Fruit fly (Drosophila melanogaster): Measurements from ENCODE around the gene cyst.

Gene cyst

dm6 chr2L:19492934-19493686 is 15.5 kb downstream of the cyst start, which contains the start of the genes swm and Ctu2 (continued):
- TF ChIP-seq CG13775 (GFP tag; optimal IDR thresholded peaks at IDR 0.05) = peak; percentile 55
- peak; percentile 45 for TF ChIP-seq CG4617 (GFP tag; optimal IDR thresholded peaks at IDR 0.05; ENCODE audit: borderline replicate concordance)
- TF ChIP-seq CG7745 (tag; optimal IDR thresholded peaks at IDR 0.05) = no peak
- no peak for TF ChIP-seq dmrt99B (tag; optimal IDR thresholded peaks at IDR 0.05)
- TF ChIP-seq Asciz (GFP tag; optimal IDR thresholded peaks at IDR 0.05) = no peak
- TF ChIP-seq Dref (GFP tag; IDR thresholded peaks at IDR 0.05) = peak; percentile 81
- peak; percentile 83 for TF ChIP-seq nmo (GFP tag; optimal IDR thresholded peaks at IDR 0.05)
- peak; percentile 49 for TF ChIP-seq Nf-YB (GFP tag; optimal IDR thresholded peaks at IDR 0.05)
- no peak for TF ChIP-seq Ets97D (GFP tag; optimal IDR thresholded peaks at IDR 0.05)
- peak; percentile 62 for TF ChIP-seq Dbx (GFP tag; IDR thresholded peaks at IDR 0.05)
- no peak for TF ChIP-seq Gsc (GFP tag; IDR thresholded peaks at IDR 0.05)
- TF ChIP-seq sob (GFP tag; IDR thresholded peaks at IDR 0.05) = peak; percentile 60
- TF ChIP-seq sqz (GFP tag; optimal IDR thresholded peaks at IDR 0.05) = no peak
- peak; percentile 36 for TF ChIP-seq CG12104 (GFP tag; optimal IDR thresholded peaks at IDR 0.05)
- no peak for TF ChIP-seq HLHmδ (GFP tag; optimal IDR thresholded peaks at IDR 0.05)
- 0 out of 2 replicates have a peak, but pooled peaks have one; percentile 18 for TF ChIP-seq danr (GFP tag; IDR thresholded peaks at IDR 0.05)
- no peak for TF ChIP-seq tx (GFP tag; optimal IDR thresholded peaks at IDR 0.05)
- peak; percentile 54 for TF ChIP-seq Chrac-16 (GFP tag; optimal IDR thresholded peaks at IDR 0.05)
- no peak for TF ChIP-seq maf-S (GFP tag; optimal IDR thresholded peaks at IDR 0.05)
- peak; percentile 69 for TF ChIP-seq CG8388 (GFP tag; optimal IDR thresholded peaks at IDR 0.05)
- TF ChIP-seq chn (GFP tag; optimal IDR thresholded peaks at IDR 0.05) = no peak
- peak; percentile 65 for TF ChIP-seq dmrt11E (tag; optimal IDR thresholded peaks at IDR 0.05)
- TF ChIP-seq CG5180 (GFP tag; optimal IDR thresholded peaks at IDR 0.05) = no peak
- TF ChIP-seq D19B (GFP tag; optimal IDR thresholded peaks at IDR 0.05) = peak; percentile 46
- no peak for TF ChIP-seq CG8359 (GFP tag; optimal IDR thresholded peaks at IDR 0.05; ENCODE audit: borderline replicate concordance)
- 0 out of 2 replicates have a peak, but pooled peaks have one; percentile 33 for TF ChIP-seq E2f2 (GFP tag; IDR thresholded peaks at IDR 0.05)
- TF ChIP-seq bowl (GFP tag; IDR thresholded peaks at IDR 0.05) = no peak
- no peak for TF ChIP-seq prd (optimal IDR thresholded peaks at IDR 0.05)
- peak; percentile 63; the same call in 2 of the 3 replicates for TF ChIP-seq prd (GFP tag; IDR thresholded peaks at IDR 0.05)
- TF ChIP-seq CG11560 (tag; IDR thresholded peaks at IDR 0.05) = peak; percentile 47; the same call in 2 of the 3 replicates
- no peak for TF ChIP-seq sim (GFP tag; IDR thresholded peaks at IDR 0.05)
- no peak for TF ChIP-seq Sox102F (GFP tag; optimal IDR thresholded peaks at IDR 0.05)
- peak; percentile 98 for TF ChIP-seq CG2116 (GFP tag; optimal IDR thresholded peaks at IDR 0.05)
- TF ChIP-seq Ets65A (GFP tag) = no peak
- TF ChIP-seq CG9817 (tag; optimal IDR thresholded peaks at IDR 0.05) = peak; percentile 79
- peak; percentile 35; the same call in 1 of the 2 replicates for TF ChIP-seq CG32772 (GFP tag; IDR thresholded peaks at IDR 0.05)
- TF ChIP-seq Hr78 (GFP tag; optimal IDR thresholded peaks at IDR 0.05) = no peak
- TF ChIP-seq grau (tag; optimal IDR thresholded peaks at IDR 0.05) = peak; percentile 83
- peak; percentile 76 for TF ChIP-seq unpg (GFP tag; optimal IDR thresholded peaks at IDR 0.05)
- no peak for TF ChIP-seq Ravus (GFP tag; IDR thresholded peaks at IDR 0.05)
- TF ChIP-seq CG12071 (GFP tag; optimal IDR thresholded peaks at IDR 0.05) = no peak
- no peak for TF ChIP-seq abd-A (tag; optimal IDR thresholded peaks at IDR 0.05)
- peak; percentile 12 for TF ChIP-seq CG6683 (GFP tag; optimal IDR thresholded peaks at IDR 0.05)
- TF ChIP-seq CG3847 (GFP tag; IDR thresholded peaks at IDR 0.05) = peak; percentile 66
- no peak for TF ChIP-seq scrt (GFP tag; optimal IDR thresholded peaks at IDR 0.05)
- TF ChIP-seq Optix (GFP tag; IDR thresholded peaks at IDR 0.05) = no peak
- TF ChIP-seq Dad (GFP tag; optimal IDR thresholded peaks at IDR 0.05) = no peak
- TF ChIP-seq sug (tag; optimal IDR thresholded peaks at IDR 0.05) = peak; percentile 85
- TF ChIP-seq ERR (GFP tag; optimal IDR thresholded peaks at IDR 0.05) = no peak
